Worm (Caenorhabditis elegans) whole organism, L3 larva: ENCODE results near the gene grk-2.

Source experiments
- R02D3.7 ChIP-seq: fragments of 150-350 bp; optimal IDR thresholded peaks from 2 replicates; lab custom pipeline; 2014; ENCODE audit warnings: missing biosample characterization, missing genetic modification characterization
- ZK546.5 ChIP-seq: sonication (generic microtip); optimal IDR thresholded peaks from 2 replicates; lab custom pipeline; 2017; ENCODE audit warnings: missing biosample characterization, missing genetic modification characterization
- ama-1 ChIP-seq: fragments of 150-350 bp; optimal IDR thresholded peaks from 2 replicates; lab custom pipeline; 2018
- ceh-28 ChIP-seq: fragments of 150-350 bp; optimal IDR thresholded peaks from 2 replicates; lab custom pipeline; 2014; ENCODE audit warnings: missing biosample characterization, missing genetic modification reagents, missing genetic modification characterization
- ceh-82 ChIP-seq: fragments of 150-350 bp; optimal IDR thresholded peaks from 2 replicates; lab custom pipeline; 2014; ENCODE audit warnings: missing biosample characterization, missing genetic modification characterization
- ceh-9 ChIP-seq: sonication (generic microtip); optimal IDR thresholded peaks from 2 replicates; lab custom pipeline; 2018; ENCODE audit warnings: missing biosample characterization, missing genetic modification characterization
- egl-27 ChIP-seq: sonication (generic microtip); optimal IDR thresholded peaks from 4 replicates; lab custom pipeline; 2017; ENCODE audit warnings: missing biosample characterization, missing genetic modification reagents, missing genetic modification characterization
- egl-5 ChIP-seq: fragments of 150-350 bp; optimal IDR thresholded peaks from 2 replicates; lab custom pipeline; 2017; ENCODE audit warnings: missing biosample characterization, missing genetic modification reagents, missing genetic modification characterization, inconsistent platforms
- elt-1 ChIP-seq: fragments of 150-350 bp; optimal IDR thresholded peaks from 2 replicates; lab custom pipeline; 2014; ENCODE audit warnings: missing biosample characterization, missing genetic modification characterization
- elt-2 ChIP-seq: sonication (generic microtip); optimal IDR thresholded peaks from 2 replicates; lab custom pipeline; 2016; ENCODE audit warnings: missing genetic modification reagents, mild to moderate bottlenecking, missing genetic modification characterization, missing compliant biosample characterization
- elt-3 ChIP-seq, 3 experiments: fragments of 150-350 bp in 1 of 3; sonication (generic microtip) in 2 of 3; optimal IDR thresholded peaks; 2 replicates in 2 of 3; 4 replicates in 1 of 3; lab custom pipeline; 2014 to 2017; ENCODE audit warnings: missing biosample characterization in 3 of 3, missing genetic modification characterization in 3 of 3
- fkh-10 ChIP-seq: sonication (generic microtip); optimal IDR thresholded peaks from 2 replicates; lab custom pipeline; 2017; ENCODE audit warnings: missing biosample characterization, missing genetic modification reagents, missing genetic modification characterization
- fos-1 ChIP-seq: fragments of 150-350 bp; optimal IDR thresholded peaks from 2 replicates; lab custom pipeline; 2014; ENCODE audit warnings: missing biosample characterization, missing genetic modification characterization
- hmg-11 ChIP-seq: sonication (generic microtip); optimal IDR thresholded peaks from 2 replicates; lab custom pipeline; 2016; ENCODE audit warnings: missing genetic modification characterization, missing compliant biosample characterization
- jun-1 ChIP-seq: fragments of 150-350 bp; optimal IDR thresholded peaks from 2 replicates; lab custom pipeline; 2014; ENCODE audit warnings: missing biosample characterization, missing genetic modification reagents, missing genetic modification characterization
- lin-15B ChIP-seq: fragments of 150-350 bp; optimal IDR thresholded peaks from 2 replicates; lab custom pipeline; 2014; ENCODE audit warnings: missing biosample characterization, missing genetic modification characterization
- lin-39 ChIP-seq: fragments of 150-350 bp; optimal IDR thresholded peaks from 2 replicates; lab custom pipeline; 2018; ENCODE audit warnings: missing biosample characterization, missing genetic modification reagents, missing genetic modification characterization
- lsy-12 ChIP-seq: sonication (generic microtip); optimal IDR thresholded peaks from 2 replicates; lab custom pipeline; 2016; ENCODE audit warnings: mild to moderate bottlenecking, missing genetic modification characterization, missing compliant biosample characterization
- mdl-1 ChIP-seq: fragments of 150-350 bp; optimal IDR thresholded peaks from 2 replicates; lab custom pipeline; 2014; ENCODE audit warnings: missing biosample characterization, missing genetic modification characterization
- mml-1 ChIP-seq: fragments of 150-350 bp; sonication (generic microtip); optimal IDR thresholded peaks from 3 replicates; lab custom pipeline; 2014; ENCODE audit warnings: missing biosample characterization, missing genetic modification characterization
- nfya-1 ChIP-seq: sonication (generic microtip); optimal IDR thresholded peaks from 2 replicates; lab custom pipeline; 2017; ENCODE audit warnings: missing genetic modification characterization, mild to moderate bottlenecking, missing compliant biosample characterization, antibody characterized with exemption, moderate library complexity; ENCODE audit not compliant: insufficient read depth
- nhr-11 ChIP-seq: fragments of 150-350 bp; optimal IDR thresholded peaks from 2 replicates; lab custom pipeline; 2014; ENCODE audit warnings: missing biosample characterization, missing genetic modification characterization
- nhr-12 ChIP-seq: fragments of 150-350 bp; optimal IDR thresholded peaks from 2 replicates; lab custom pipeline; 2014; ENCODE audit warnings: missing biosample characterization, missing genetic modification characterization
- nhr-23 ChIP-seq: fragments of 150-350 bp; optimal IDR thresholded peaks from 2 replicates; lab custom pipeline; 2014; ENCODE audit warnings: missing biosample characterization, missing genetic modification reagents, missing genetic modification characterization
- nhr-25 ChIP-seq: sonication (generic microtip); optimal IDR thresholded peaks from 2 replicates; lab custom pipeline; 2017; ENCODE audit warnings: missing biosample characterization, missing genetic modification characterization
- nhr-28 ChIP-seq: fragments of 150-350 bp; optimal IDR thresholded peaks from 2 replicates; lab custom pipeline; 2014; ENCODE audit warnings: missing biosample characterization, missing genetic modification characterization
- nhr-67 ChIP-seq: fragments of 150-350 bp; optimal IDR thresholded peaks from 2 replicates; lab custom pipeline; 2014; ENCODE audit warnings: missing biosample characterization, missing genetic modification characterization
- skn-1 ChIP-seq: fragments of 150-350 bp; optimal IDR thresholded peaks from 2 replicates; lab custom pipeline; 2014; ENCODE audit warnings: missing biosample characterization, missing genetic modification characterization
- snpc-4 ChIP-seq: fragments of 150-350 bp; optimal IDR thresholded peaks from 2 replicates; lab custom pipeline; 2014; ENCODE audit warnings: missing biosample characterization, missing genetic modification characterization
- tbx-2 ChIP-seq: sonication (generic microtip); optimal IDR thresholded peaks from 2 replicates; lab custom pipeline; 2016; ENCODE audit warnings: mild to moderate bottlenecking, missing genetic modification characterization, missing compliant biosample characterization
- unc-62 ChIP-seq: fragments of 150-350 bp; sonication (generic microtip); optimal IDR thresholded peaks from 4 replicates; lab custom pipeline; 2014; ENCODE audit warnings: missing biosample characterization, missing genetic modification reagents, missing genetic modification characterization
- zag-1 ChIP-seq: fragments of 150-350 bp; optimal IDR thresholded peaks from 2 replicates; lab custom pipeline; 2014; ENCODE audit warnings: missing biosample characterization, missing genetic modification characterization

grk-2 gene

DNA sequence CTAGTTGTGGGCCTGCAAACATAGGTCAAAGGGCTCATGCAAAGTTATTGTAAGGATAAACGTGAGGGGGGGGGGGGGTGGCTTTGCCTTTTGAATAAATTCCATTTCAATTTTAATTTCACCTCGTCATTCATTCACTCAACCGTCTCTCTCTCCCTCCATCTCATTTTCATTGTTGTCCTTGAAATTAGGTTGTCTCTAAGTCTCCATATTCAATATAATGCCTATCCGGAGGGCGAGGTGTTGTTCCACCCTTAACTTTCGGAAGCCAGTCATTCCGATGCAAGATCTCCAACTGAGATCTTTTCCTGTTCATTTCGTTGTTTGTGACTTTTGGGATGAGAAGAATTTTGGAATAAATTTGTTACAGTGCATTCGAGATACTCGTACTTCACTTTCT lies 18.7 kb upstream of the grk-2 start:
- TF ChIP-seq elt-2 (tag; lab: Kevin White, UChicago) (no peak), nhr-25 (tag; lab: Kevin White, UChicago) (peak; percentile 57)
- TF ChIP-seq, all 47 proteins: peak for 1

DNA sequence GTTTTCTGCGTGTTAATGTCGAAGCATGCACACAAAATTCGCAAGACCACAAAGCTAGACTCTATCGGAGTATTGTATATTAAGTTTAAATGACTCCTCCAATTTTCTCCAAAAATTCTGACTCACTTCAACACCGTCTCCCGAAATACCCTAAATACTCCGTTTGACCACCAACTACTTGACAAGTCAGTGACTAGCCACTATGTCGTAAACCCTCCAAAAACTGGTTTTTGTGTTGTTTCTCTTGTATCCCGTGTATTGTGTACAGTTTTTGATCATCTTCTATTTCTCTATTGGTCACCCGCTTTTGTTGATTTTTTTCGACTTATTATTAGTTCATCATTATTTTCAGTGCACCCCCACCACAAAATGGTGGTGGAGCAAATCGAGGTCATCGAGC lies 17.6 kb upstream of the grk-2 start, which contains the start of gene C09F5.1:
Gene C09F5.1 (plus strand): TSS at position 353 of the 400 bp plus-strand sequence.
- peak; percentile 26 for TF ChIP-seq nhr-23
- TF ChIP-seq egl-27 (tag; lab: Kevin White, UChicago): no peak
- peak; percentile 9 for TF ChIP-seq nfya-1 (tag; lab: Kevin White, UChicago)
- TF ChIP-seq elt-1: no peak
- TF ChIP-seq nhr-25 (tag; lab: Kevin White, UChicago): peak; percentile 41

DNA sequence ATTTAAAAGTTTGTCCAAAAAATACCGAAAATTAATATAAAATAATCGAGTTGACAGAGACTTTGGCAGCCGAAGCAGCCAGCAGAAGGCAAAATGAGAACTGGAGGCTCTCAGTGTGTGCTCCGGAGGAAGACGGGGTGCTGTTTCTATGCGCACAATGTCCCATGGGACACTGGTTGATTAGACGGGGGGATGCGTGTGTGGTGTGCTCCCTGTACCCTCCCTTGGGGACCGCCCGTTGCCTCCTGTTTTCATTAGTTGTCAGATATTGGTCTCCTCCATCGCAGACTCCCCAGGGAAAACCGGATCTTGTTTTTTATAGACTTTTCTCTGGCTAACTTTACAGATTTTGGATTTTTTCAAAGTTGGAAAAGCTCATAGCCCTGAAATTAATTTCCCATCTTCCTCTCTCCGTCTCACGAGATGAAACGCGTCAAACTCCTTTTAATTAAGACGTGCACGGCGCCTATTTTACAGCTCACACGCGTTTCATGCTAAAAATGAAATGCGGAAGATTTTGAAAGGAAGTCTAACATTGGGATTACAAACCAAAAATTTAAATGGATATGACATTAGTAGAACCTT lies 10.7 kb upstream of the grk-2 start, which contains the start of gene C09F5.3:
Gene C09F5.3 (minus strand): TSS at position 94 of the 585 bp plus-strand sequence.
- TF ChIP-seq ceh-9 (tag; lab: Kevin White, UChicago) (no peak), nhr-11 (no peak), nhr-12 (no peak), lsy-12 (tag; lab: Kevin White, UChicago) (no peak), nhr-28 (no peak), nhr-25 (tag; lab: Kevin White, UChicago) (no peak), jun-1 (tag; lab: Kevin White, UChicago) (no peak)

DNA sequence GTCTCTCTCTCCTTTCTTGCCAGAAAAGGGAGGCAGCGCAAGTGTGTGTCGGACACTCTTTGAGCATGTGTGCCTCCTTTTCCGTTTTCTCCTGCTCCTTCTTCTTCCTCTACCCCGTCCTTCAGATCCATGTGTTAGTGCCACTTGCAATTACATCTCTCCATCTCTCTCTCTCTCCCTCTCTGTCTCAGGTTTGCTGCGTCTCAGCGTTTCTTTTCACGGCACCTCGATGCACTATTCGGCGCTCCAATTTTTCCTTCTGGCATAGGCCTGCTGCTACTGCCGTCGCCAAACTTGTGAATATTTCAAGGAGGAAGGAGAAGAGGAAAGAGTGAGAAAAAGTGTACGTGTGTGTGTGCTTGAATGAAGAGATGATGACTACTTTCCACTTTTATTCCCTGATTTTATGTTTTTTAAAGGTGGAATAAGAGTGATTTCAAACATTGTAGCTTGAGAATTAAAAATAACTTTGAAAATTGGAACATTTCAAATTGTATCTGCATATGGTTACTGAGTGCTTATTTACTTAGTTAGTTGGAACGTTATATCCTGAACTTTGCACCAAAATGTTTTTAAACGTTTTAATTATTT lies 7.5 kb upstream of the grk-2 start, which contains the start of gene W02B3.3:
Gene W02B3.3 (minus strand): TSS at position 131 of the 591 bp plus-strand sequence.
- peak; percentile 78 for TF ChIP-seq nfya-1 (tag; lab: Kevin White, UChicago)
- TF ChIP-seq egl-5 (tag; lab: Kevin White, UChicago): peak; percentile 22
- no peak for TF ChIP-seq ama-1 (lab: Kevin White, UChicago)
- TF ChIP-seq lin-15B (tag; lab: Kevin White, UChicago): peak; percentile 21
- TF ChIP-seq snpc-4 (tag; lab: Kevin White, UChicago): peak; percentile 39
- TF ChIP-seq unc-62 (GFP tag; lab: Kevin White, UChicago): peak; percentile 50
- TF ChIP-seq ceh-82 (tag; lab: Kevin White, UChicago): no peak
- TF ChIP-seq lin-39 (tag; lab: Kevin White, UChicago): peak; percentile 93
- TF ChIP-seq elt-1: no peak
- no peak for TF ChIP-seq ceh-28 (tag; lab: Kevin White, UChicago)
- peak; percentile 39 for TF ChIP-seq tbx-2 (tag; lab: Kevin White, UChicago)
- no peak for TF ChIP-seq nhr-12
- no peak for TF ChIP-seq egl-27 (tag; lab: Kevin White, UChicago)
- TF ChIP-seq elt-3 (tag; optimal IDR thresholded peaks at IDR 0.05; lab: Kevin White, UChicago): no peak
- TF ChIP-seq skn-1 (tag; lab: Kevin White, UChicago): no peak
- no peak for TF ChIP-seq fos-1 (tag; lab: Kevin White, UChicago)
- peak; percentile 73 for TF ChIP-seq fkh-10 (GFP tag; lab: Kevin White, UChicago)
- no peak for TF ChIP-seq mdl-1 (tag; lab: Kevin White, UChicago)
- TF ChIP-seq nhr-67 (tag; lab: Kevin White, UChicago): no peak
- peak; percentile 86 for TF ChIP-seq hmg-11 (tag; lab: Kevin White, UChicago)
- no peak for TF ChIP-seq jun-1 (tag; lab: Kevin White, UChicago)
- no peak for TF ChIP-seq ZK546.5
- no peak for TF ChIP-seq mml-1 (tag; lab: Kevin White, UChicago)

DNA sequence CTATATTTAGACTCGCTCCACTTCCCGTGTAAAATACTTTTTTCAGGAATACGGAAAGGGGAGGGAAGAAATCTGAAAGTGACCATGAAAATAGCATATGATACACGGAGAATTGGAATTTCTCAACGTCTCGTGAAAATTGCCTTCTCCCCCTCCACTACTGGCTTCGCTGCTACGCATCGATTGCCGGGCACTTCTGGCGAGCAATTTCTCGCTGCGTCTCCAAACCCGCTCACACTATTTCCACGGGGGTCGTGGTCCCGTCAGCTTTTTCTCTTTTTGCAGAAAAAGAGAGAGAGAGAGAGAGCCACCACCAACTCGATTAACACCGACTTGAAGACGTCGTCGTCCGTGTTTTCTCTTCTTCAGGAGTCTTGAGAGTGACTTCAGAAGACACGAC lies 4.9 kb upstream of the grk-2 start:
- TF ChIP-seq ceh-28 (tag; lab: Kevin White, UChicago) (peak; percentile 24), hmg-11 (tag; lab: Kevin White, UChicago) (peak; percentile 75), lin-39 (tag; lab: Kevin White, UChicago) (peak; percentile 91), ZK546.5 (no peak), zag-1 (tag; lab: Kevin White, UChicago) (no peak), nhr-23 (no peak), nhr-28 (no peak), skn-1 (tag; lab: Kevin White, UChicago) (no peak), R02D3.7 (no peak), tbx-2 (tag; lab: Kevin White, UChicago) (peak; percentile 36), fkh-10 (GFP tag; lab: Kevin White, UChicago) (peak; percentile 89), lin-15B (tag; lab: Kevin White, UChicago) (peak; percentile 19), nfya-1 (tag; lab: Kevin White, UChicago) (peak; percentile 85), lsy-12 (tag; lab: Kevin White, UChicago) (peak; percentile 29)
